Fruit fly (Drosophila melanogaster): ENCODE results near the gene Marf.

Marf gene

dm6 chrX:6349231-6349630 lies 16.5 kb upstream of the Marf start:
- TF ChIP-seq CG11617 (GFP tag; optimal IDR thresholded peaks at IDR 0.05): no peak
- TF ChIP-seq kay (GFP tag; ENCODE audit: borderline replicate concordance): no peak
- no peak for TF ChIP-seq Crg-1 (GFP tag; optimal IDR thresholded peaks at IDR 0.05)
- no peak for TF ChIP-seq CG7101 (tag; optimal IDR thresholded peaks at IDR 0.05)
- no peak for TF ChIP-seq Mnt (GFP tag; optimal IDR thresholded peaks at IDR 0.05)
- TF ChIP-seq CG14711 (tag; optimal IDR thresholded peaks at IDR 0.05): no peak
- TF ChIP-seq CG7045 (GFP tag; optimal IDR thresholded peaks at IDR 0.05): no peak
- no peak for TF ChIP-seq cic (GFP tag; optimal IDR thresholded peaks at IDR 0.05)
- TF ChIP-seq bab1 (GFP tag; optimal IDR thresholded peaks at IDR 0.05): no peak
- TF ChIP-seq Hr96 (GFP tag; optimal IDR thresholded peaks at IDR 0.05): no peak
- no peak for TF ChIP-seq CG1620 (GFP tag; optimal IDR thresholded peaks at IDR 0.05)
- TF ChIP-seq CG5204 (GFP tag; optimal IDR thresholded peaks at IDR 0.05): no peak
- TF ChIP-seq tj (GFP tag; optimal IDR thresholded peaks at IDR 0.05): no peak
- no peak for TF ChIP-seq ovo (GFP tag; optimal IDR thresholded peaks at IDR 0.05)
- no peak for TF ChIP-seq CG12768 (GFP tag; optimal IDR thresholded peaks at IDR 0.05)
- no peak for TF ChIP-seq Clk (GFP tag; optimal IDR thresholded peaks at IDR 0.05)
- TF ChIP-seq toe (GFP tag; optimal IDR thresholded peaks at IDR 0.05): no peak
- TF ChIP-seq pad (GFP tag; optimal IDR thresholded peaks at IDR 0.05): no peak
- no peak for TF ChIP-seq cnc (optimal IDR thresholded peaks at IDR 0.05)
- TF ChIP-seq CG33017 (tag; optimal IDR thresholded peaks at IDR 0.05): no peak

- TF ChIP-seq cnc (optimal IDR thresholded peaks at IDR 0.05): no peak
- no peak for TF ChIP-seq cic (GFP tag; optimal IDR thresholded peaks at IDR 0.05)
- peak; percentile 37 for TF ChIP-seq tj (GFP tag; optimal IDR thresholded peaks at IDR 0.05)
These were observed 15.5 kb upstream of the Marf start, which contains the start of the genes ND-B16.6 and kdn for dm6 chrX:6350213-6350679. Gene ND-B16.6 (minus strand): TSS chrX:6350401. Gene kdn (plus strand): TSS chrX:6350629.

dm6 chrX:6351917-6352768 lies 13.6 kb upstream of the Marf start:
- TF ChIP-seq Crg-1 (GFP tag; optimal IDR thresholded peaks at IDR 0.05): peak; percentile 47
- TF ChIP-seq Mnt (GFP tag; optimal IDR thresholded peaks at IDR 0.05): peak; percentile 81
- peak; percentile 64 for TF ChIP-seq CG7101 (tag; optimal IDR thresholded peaks at IDR 0.05)
- TF ChIP-seq tj (GFP tag; optimal IDR thresholded peaks at IDR 0.05): peak; percentile 38
- TF ChIP-seq CG5204 (GFP tag; optimal IDR thresholded peaks at IDR 0.05): no peak
- peak; percentile 35 for TF ChIP-seq CG1620 (GFP tag; optimal IDR thresholded peaks at IDR 0.05)
- no peak for TF ChIP-seq CG12768 (GFP tag; optimal IDR thresholded peaks at IDR 0.05)
- TF ChIP-seq cic (GFP tag; optimal IDR thresholded peaks at IDR 0.05): peak; percentile 28
- no peak for TF ChIP-seq cnc (optimal IDR thresholded peaks at IDR 0.05)
- TF ChIP-seq kay (GFP tag; ENCODE audit: borderline replicate concordance): no peak
- no peak for TF ChIP-seq CG7045 (GFP tag; optimal IDR thresholded peaks at IDR 0.05)
- TF ChIP-seq pad (GFP tag; optimal IDR thresholded peaks at IDR 0.05): peak; percentile 63
- peak; percentile 28 for TF ChIP-seq CG14711 (tag; optimal IDR thresholded peaks at IDR 0.05)
- no peak for TF ChIP-seq CG33017 (tag; optimal IDR thresholded peaks at IDR 0.05)
- TF ChIP-seq ovo (GFP tag; optimal IDR thresholded peaks at IDR 0.05): no peak
- TF ChIP-seq Clk (GFP tag; optimal IDR thresholded peaks at IDR 0.05): no peak
- no peak for TF ChIP-seq Hr96 (GFP tag; optimal IDR thresholded peaks at IDR 0.05)
- peak; percentile 45 for TF ChIP-seq CG11617 (GFP tag; optimal IDR thresholded peaks at IDR 0.05)
- TF ChIP-seq toe (GFP tag; optimal IDR thresholded peaks at IDR 0.05): no peak
- peak; percentile 50 for TF ChIP-seq bab1 (GFP tag; optimal IDR thresholded peaks at IDR 0.05)

dm6 chrX:6352769-6353612 lies 12.8 kb upstream of the Marf start:
- TF ChIP-seq pad (GFP tag; optimal IDR thresholded peaks at IDR 0.05): peak; percentile 92
- no peak for TF ChIP-seq CG7045 (GFP tag; optimal IDR thresholded peaks at IDR 0.05)

dm6 chrX:6353613-6353986 lies 12.1 kb upstream of the Marf start:
- TF ChIP-seq toe (GFP tag; optimal IDR thresholded peaks at IDR 0.05): peak; percentile 43
- peak; percentile 73 for TF ChIP-seq CG7045 (GFP tag; optimal IDR thresholded peaks at IDR 0.05)
- peak; percentile 83 for TF ChIP-seq tj (GFP tag; optimal IDR thresholded peaks at IDR 0.05)
- peak; percentile 79 for TF ChIP-seq bab1 (GFP tag; optimal IDR thresholded peaks at IDR 0.05)
- TF ChIP-seq Hr96 (GFP tag; optimal IDR thresholded peaks at IDR 0.05): no peak
- TF ChIP-seq pad (GFP tag; optimal IDR thresholded peaks at IDR 0.05): no peak
- TF ChIP-seq Mnt (GFP tag; optimal IDR thresholded peaks at IDR 0.05): peak; percentile 15
- TF ChIP-seq Crg-1 (GFP tag; optimal IDR thresholded peaks at IDR 0.05): peak; percentile 27
- TF ChIP-seq cic (GFP tag; optimal IDR thresholded peaks at IDR 0.05): no peak
- TF ChIP-seq CG5204 (GFP tag; optimal IDR thresholded peaks at IDR 0.05): peak; percentile 49
- peak; percentile 54 for TF ChIP-seq CG12768 (GFP tag; optimal IDR thresholded peaks at IDR 0.05)
- TF ChIP-seq CG7101 (tag; optimal IDR thresholded peaks at IDR 0.05): peak; percentile 78
- TF ChIP-seq CG11617 (GFP tag; optimal IDR thresholded peaks at IDR 0.05): peak; percentile 80
- peak; percentile 23 for TF ChIP-seq ovo (GFP tag; optimal IDR thresholded peaks at IDR 0.05)
- TF ChIP-seq CG14711 (tag; optimal IDR thresholded peaks at IDR 0.05): peak; percentile 77
- peak; percentile 52 for TF ChIP-seq CG33017 (tag; optimal IDR thresholded peaks at IDR 0.05)
- TF ChIP-seq cnc (optimal IDR thresholded peaks at IDR 0.05): no peak
- TF ChIP-seq kay (GFP tag; ENCODE audit: borderline replicate concordance): peak; percentile 50
- TF ChIP-seq CG1620 (GFP tag; optimal IDR thresholded peaks at IDR 0.05): peak; percentile 31
- peak; percentile 21 for TF ChIP-seq Clk (GFP tag; optimal IDR thresholded peaks at IDR 0.05)
